Fruit fly (Drosophila melanogaster): ENCODE measurements around the gene Arl6IP1.

The Arl6IP1 gene

dm6 chr3R:16664144-16664825 lies 20.9 kb downstream of the Arl6IP1 start:
- TF ChIP-seq CG8478 (optimal IDR thresholded peaks at IDR 0.05): no peak
- no peak for TF ChIP-seq CTCF (optimal IDR thresholded peaks at IDR 0.05)

dm6 chr3R:16672213-16672706 lies 28.9 kb downstream of the Arl6IP1 start:
- TF ChIP-seq CG8478 (optimal IDR thresholded peaks at IDR 0.05): no peak
- no peak for TF ChIP-seq CTCF (optimal IDR thresholded peaks at IDR 0.05)

dm6 chr3R:16673184-16673583 lies 29.8 kb downstream of the Arl6IP1 start:
- no peak for TF ChIP-seq CG8478 (optimal IDR thresholded peaks at IDR 0.05)
- no peak for TF ChIP-seq CTCF (optimal IDR thresholded peaks at IDR 0.05)

dm6 chr3R:16676518-16676917 lies 33.1 kb downstream of the Arl6IP1 start:
- TF ChIP-seq CG8478 (optimal IDR thresholded peaks at IDR 0.05) (no peak), CTCF (optimal IDR thresholded peaks at IDR 0.05) (no peak)

dm6 chr3R:16677934-16678333 lies 34.5 kb downstream of the Arl6IP1 start:
- no peak for TF ChIP-seq CTCF (optimal IDR thresholded peaks at IDR 0.05)
- TF ChIP-seq CG8478 (optimal IDR thresholded peaks at IDR 0.05): no peak

- TF ChIP-seq CTCF (optimal IDR thresholded peaks at IDR 0.05) (no peak), CG8478 (optimal IDR thresholded peaks at IDR 0.05) (no peak)
Measured at dm6 chr3R:16682901-16683300, 39.5 kb downstream of the Arl6IP1 start.
